Fruit fly (Drosophila melanogaster): ENCODE results near the gene CG11854.

- TF ChIP-seq OdsH (GFP tag; optimal IDR thresholded peaks at IDR 0.05) (no peak), dl (GFP tag; optimal IDR thresholded peaks at IDR 0.05; ENCODE audit: insufficient read depth in 1 of 2, partially characterized antibody in 2 of 2) (no peak), lola (GFP tag; optimal IDR thresholded peaks at IDR 0.05) (no peak), h (GFP tag; optimal IDR thresholded peaks at IDR 0.05) (no peak), Hr78 (GFP tag; optimal IDR thresholded peaks at IDR 0.05) (no peak), pan (optimal IDR thresholded peaks at IDR 0.05) (no peak)
Measured at dm6 chr3R:25238771-25239700, 2.8 kb upstream of the CG11854 start.
